Worm (Caenorhabditis elegans) whole organism, early embryonic: ENCODE data around the gene K01G12.22.

ENCODE experiments used
- ama-1 ChIP-seq: fragments of 150-350 bp; optimal IDR thresholded peaks from 2 replicates; lab custom pipeline; 2014
- flt-1 ChIP-seq: fragments of 200-800 bp; sonication (Bioruptor generic); IDR thresholded peaks from 2 replicates; pipeline ENCODE4 v1.3.6; 2022; ENCODE audit warnings: missing genetic modification characterization, missing compliant biosample characterization
- scrt-1 ChIP-seq: fragments of 200-800 bp; sonication (Bioruptor generic); IDR thresholded peaks from 2 replicates; pipeline ENCODE4 v1.3.6; 2022; ENCODE audit warnings: missing genetic modification characterization, missing compliant biosample characterization

ce11 chrIV:14227138-14227537 is 35.1 kb downstream of the K01G12.22 start:
- TF ChIP-seq scrt-1 (GFP tag; lab: Robert Waterston, UW) = no peak
- TF ChIP-seq ama-1 (lab: Kevin White, UChicago) = no peak
- no peak for TF ChIP-seq flt-1 (GFP tag; lab: Robert Waterston, UW)
